Worm (Caenorhabditis elegans): ENCODE results near the gene C27D9.2.
A peak's percentile ranks its signal among the peaks of the same experiment; 100 is the strongest.

C27D9.2 gene

ce11 chrII:4727769-4728168 lies 28.9 kb downstream of the C27D9.2 start, which contains the start of gene ttr-41:
ttr-41 (minus strand) TSS chrII:4727869.
- TF ChIP-seq snpc-4 (tag; optimal IDR thresholded peaks at IDR 0.05) (no peak), ZK546.5 (tag; optimal IDR thresholded peaks at IDR 0.05) (no peak), unc-62 (GFP tag; optimal IDR thresholded peaks at IDR 0.05) (no peak), ztf-4 (tag; optimal IDR thresholded peaks at IDR 0.05) (no peak), ceh-16 (tag; optimal IDR thresholded peaks at IDR 0.05) (no peak), fkh-2 (tag; optimal IDR thresholded peaks at IDR 0.05) (no peak), pqm-1 (tag; optimal IDR thresholded peaks at IDR 0.05) (no peak), elt-2 (tag; optimal IDR thresholded peaks at IDR 0.05) (no peak), nhr-28 (tag; optimal IDR thresholded peaks at IDR 0.05) (no peak), egl-27 (tag; optimal IDR thresholded peaks at IDR 0.05) (no peak), ceh-82 (tag; optimal IDR thresholded peaks at IDR 0.05) (no peak), ceh-9 (tag; optimal IDR thresholded peaks at IDR 0.05) (no peak), pha-4 (tag; optimal IDR thresholded peaks at IDR 0.05) (no peak), daf-12 (tag; optimal IDR thresholded peaks at IDR 0.05) (no peak)

DNA sequence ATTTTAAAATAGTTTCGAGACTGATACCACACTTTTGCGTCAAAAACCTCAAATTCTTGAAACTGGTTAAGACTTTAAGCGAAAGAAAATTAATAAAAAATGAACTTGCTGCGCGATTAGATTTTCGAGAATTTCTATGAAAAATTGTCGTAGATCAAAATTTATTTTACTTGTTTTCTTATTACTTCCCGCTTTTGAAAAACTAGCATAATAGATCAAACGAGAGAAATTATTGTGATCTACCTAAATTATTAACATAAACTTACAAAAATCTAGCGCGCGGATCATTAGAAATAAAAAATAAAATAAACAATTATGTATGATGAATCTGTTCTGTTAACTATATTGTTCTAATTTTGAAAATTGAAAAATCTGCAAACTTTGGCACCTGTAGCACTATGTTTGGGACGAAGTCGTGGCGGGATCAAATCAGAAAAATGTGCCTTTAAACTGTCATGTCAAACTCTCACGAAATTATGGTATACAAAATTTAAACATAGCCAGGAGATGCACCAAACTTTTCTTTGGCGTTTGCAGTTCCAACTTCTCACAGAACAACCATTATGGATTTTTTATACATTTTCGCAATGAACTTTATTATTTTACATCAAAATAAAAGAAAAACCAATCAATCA lies 29.8 kb downstream of the C27D9.2 start:
- TF ChIP-seq elt-2 (tag; optimal IDR thresholded peaks at IDR 0.05) (peak; percentile 37), ama-1 (optimal IDR thresholded peaks at IDR 0.05) (peak; percentile 72), snpc-4 (tag; optimal IDR thresholded peaks at IDR 0.05) (no peak), elt-1 (tag; optimal IDR thresholded peaks at IDR 0.05) (no peak), nhr-237 (tag; optimal IDR thresholded peaks at IDR 0.05) (no peak)

DNA sequence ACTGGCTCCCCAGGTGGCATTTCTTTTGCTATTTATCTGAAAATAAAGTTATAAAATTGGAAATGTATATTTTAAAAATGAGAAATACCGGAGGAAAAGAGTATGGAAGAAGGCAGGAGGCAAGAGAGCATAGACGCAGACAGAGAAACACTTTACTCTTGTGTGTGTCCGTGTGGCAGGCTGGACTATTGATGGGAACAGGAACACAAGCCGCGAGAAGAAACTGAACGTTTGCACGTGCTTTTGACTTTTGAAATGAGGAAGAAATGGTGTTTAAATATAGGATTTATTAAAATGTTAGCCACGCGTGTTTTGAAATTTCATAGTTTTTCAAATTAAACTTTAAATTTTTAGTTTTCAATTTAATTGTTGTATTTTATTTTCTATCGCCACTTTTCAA lies 30.5 kb downstream of the C27D9.2 start, which contains the start of gene F10G7.10:
Gene F10G7.10, minus strand, starts transcription at position 145 of the 400 bp plus-strand sequence.
- TF ChIP-seq nfya-1 (tag; optimal IDR thresholded peaks at IDR 0.05; ENCODE audit: insufficient read depth) (no peak), nhr-11 (tag; optimal IDR thresholded peaks at IDR 0.05) (no peak), daf-12 (tag; optimal IDR thresholded peaks at IDR 0.05) (no peak), nhr-76 (tag; optimal IDR thresholded peaks at IDR 0.05) (no peak), nhr-237 (tag; optimal IDR thresholded peaks at IDR 0.05) (no peak), unc-39 (tag; optimal IDR thresholded peaks at IDR 0.05) (no peak), snpc-4 (tag; optimal IDR thresholded peaks at IDR 0.05) (no peak), R02D3.7 (tag; optimal IDR thresholded peaks at IDR 0.05) (no peak), mml-1 (tag; optimal IDR thresholded peaks at IDR 0.05) (no peak), ceh-82 (tag; optimal IDR thresholded peaks at IDR 0.05) (no peak), jun-1 (tag; optimal IDR thresholded peaks at IDR 0.05) (no peak), ceh-28 (tag; optimal IDR thresholded peaks at IDR 0.05) (no peak), pha-4 (tag; optimal IDR thresholded peaks at IDR 0.05) (peak; percentile 52), ama-1 (optimal IDR thresholded peaks at IDR 0.05) (no peak), lin-15B (tag; optimal IDR thresholded peaks at IDR 0.05) (no peak), eor-1 (tag; optimal IDR thresholded peaks at IDR 0.05) (no peak), elt-1 (tag; optimal IDR thresholded peaks at IDR 0.05) (no peak), fkh-2 (tag; optimal IDR thresholded peaks at IDR 0.05) (no peak), hmg-11 (tag; optimal IDR thresholded peaks at IDR 0.05) (peak; percentile 56), elt-2 (tag; optimal IDR thresholded peaks at IDR 0.05) (peak; percentile 49), nhr-77 (tag; optimal IDR thresholded peaks at IDR 0.05) (no peak), nhr-23 (tag; optimal IDR thresholded peaks at IDR 0.05) (no peak), tbx-2 (tag; optimal IDR thresholded peaks at IDR 0.05) (no peak)

- TF ChIP-seq ztf-11 (tag; optimal IDR thresholded peaks at IDR 0.05) (no peak), nhr-12 (tag; optimal IDR thresholded peaks at IDR 0.05) (no peak), lsy-12 (tag; optimal IDR thresholded peaks at IDR 0.05) (no peak), egl-5 (tag; optimal IDR thresholded peaks at IDR 0.05) (no peak), sea-2 (GFP tag; optimal IDR thresholded peaks at IDR 0.05) (no peak), nhr-11 (tag; optimal IDR thresholded peaks at IDR 0.05) (no peak), nhr-28 (tag; optimal IDR thresholded peaks at IDR 0.05) (no peak), nhr-67 (tag; optimal IDR thresholded peaks at IDR 0.05) (no peak), skn-1 (tag; optimal IDR thresholded peaks at IDR 0.05) (no peak), mdl-1 (tag; optimal IDR thresholded peaks at IDR 0.05) (no peak), snpc-4 (tag; optimal IDR thresholded peaks at IDR 0.05) (no peak), mml-1 (tag; optimal IDR thresholded peaks at IDR 0.05) (no peak), aly-2 (tag; optimal IDR thresholded peaks at IDR 0.05) (no peak), pha-4 (tag; optimal IDR thresholded peaks at IDR 0.05) (peak; percentile 56), nhr-76 (tag; optimal IDR thresholded peaks at IDR 0.05) (no peak), elt-2 (tag; optimal IDR thresholded peaks at IDR 0.05) (peak; percentile 78)
These were observed 41.0 kb downstream of the C27D9.2 start, which contains the start of gene F41C3.8 for ce11 chrII:4715676-4716075. F41C3.8 (plus strand) TSS chrII:4716046.
